Worm (Caenorhabditis elegans): Measurements from ENCODE around the gene nhr-22.

ce11 chrII:6469340-6469739 lies 19.7 kb upstream of the nhr-22 start:
- no peak for TF ChIP-seq repo-1 (tag; optimal IDR thresholded peaks at IDR 0.05)
- TF ChIP-seq K12H6.12 (tag; optimal IDR thresholded peaks at IDR 0.05), result no peak
